Worm (Caenorhabditis elegans) whole organism, late embryonic: ENCODE results near the gene srj-55.

ENCODE experiments used
- sox-2 ChIP-seq: fragments of 200-800 bp; sonication (Bioruptor generic); IDR thresholded peaks from 2 replicates; pipeline ENCODE4 v1.3.6; 2022; ENCODE audit warnings: missing genetic modification reagents, missing genetic modification characterization, missing compliant biosample characterization
- syd-9 ChIP-seq: sonication (generic microtip); optimal IDR thresholded peaks from 2 replicates; lab custom pipeline; 2016; ENCODE audit warnings: mild to moderate bottlenecking, missing genetic modification characterization, moderate library complexity, missing compliant biosample characterization

DNA sequence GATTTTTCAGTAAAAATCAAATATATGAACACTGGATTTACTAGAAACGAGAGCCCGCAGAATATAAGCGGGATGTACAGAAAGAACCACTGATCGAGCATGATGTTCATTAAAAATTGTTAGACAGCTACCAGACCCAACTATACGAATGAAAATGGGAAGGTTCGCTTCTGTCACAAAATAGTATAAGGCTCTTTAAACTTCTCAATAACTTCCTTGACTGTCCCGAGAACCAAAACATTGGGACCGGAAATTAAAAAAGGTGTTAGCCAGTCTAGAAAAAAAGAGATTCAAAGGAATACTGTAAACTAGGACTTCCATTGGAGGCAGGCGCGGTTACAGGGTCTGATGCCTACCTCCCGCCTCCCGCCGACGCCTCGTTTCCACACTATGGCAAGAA, at the start of gene srj-55:
- TF ChIP-seq syd-9 (no peak), sox-2 (no peak)
